Worm (Caenorhabditis elegans) whole organism, L1 larva: ENCODE data around the gene R11E3.19.

Experiments
- ceh-8 ChIP-seq: fragments of 200-800 bp; sonication (Bioruptor generic); optimal IDR thresholded peaks from 2 replicates; lab custom pipeline; 2018; ENCODE audit warnings: mild to moderate bottlenecking, missing genetic modification characterization, moderate library complexity, missing compliant biosample characterization
- egl-27 ChIP-seq, 2 experiments: fragments of 150-350 bp in 1 of 2; sonication (generic microtip); optimal IDR thresholded peaks; 3 replicates each; lab custom pipeline; 2017 to 2018; ENCODE audit warnings: missing biosample characterization in 2 of 2, missing genetic modification characterization in 2 of 2, missing genetic modification reagents in 2 of 2
- fkh-10 ChIP-seq: sonication (generic microtip); optimal IDR thresholded peaks from 2 replicates; lab custom pipeline; 2017; ENCODE audit warnings: missing biosample characterization, missing genetic modification reagents, missing genetic modification characterization
- lin-15B ChIP-seq: fragments of 150-350 bp; sonication (generic microtip); optimal IDR thresholded peaks from 3 replicates; lab custom pipeline; 2014; ENCODE audit warnings: missing biosample characterization, missing genetic modification characterization
- nhr-77 ChIP-seq: fragments of 150-350 bp; optimal IDR thresholded peaks from 2 replicates; lab custom pipeline; 2014; ENCODE audit warnings: missing biosample characterization, missing genetic modification characterization
- skn-1 ChIP-seq: fragments of 150-350 bp; optimal IDR thresholded peaks from 2 replicates; lab custom pipeline; 2014; ENCODE audit warnings: missing biosample characterization, missing genetic modification characterization
- snpc-4 ChIP-seq: fragments of 150-350 bp; optimal IDR thresholded peaks from 2 replicates; lab custom pipeline; 2014; ENCODE audit warnings: missing biosample characterization, missing genetic modification characterization

DNA sequence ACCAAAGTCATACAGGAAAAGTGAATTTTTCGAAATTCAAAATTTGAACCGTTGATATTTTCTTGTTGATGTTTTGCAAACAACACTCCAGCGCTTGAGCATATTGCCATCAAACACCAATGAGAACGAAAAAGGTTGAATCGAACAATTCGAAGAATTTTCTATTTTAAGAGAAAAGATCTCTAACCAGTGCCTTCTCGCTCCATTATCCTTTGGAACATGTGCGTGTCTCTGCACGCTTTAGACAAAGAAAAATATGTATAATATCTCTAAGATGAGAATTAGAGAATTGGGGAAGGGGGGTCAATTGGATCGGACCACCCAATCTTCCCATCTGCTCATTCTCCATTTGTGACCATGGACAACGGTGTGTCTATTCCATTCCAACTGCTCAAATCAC, 12.1 kb downstream of the R11E3.19 start, which contains the start of gene Y17G9B.2:
- TF ChIP-seq ceh-8 (GFP tag; lab: Kevin White, UChicago) (no peak), snpc-4 (tag; lab: Kevin White, UChicago) (no peak), egl-27 (tag; optimal IDR thresholded peaks at IDR 0.05; lab: Kevin White, UChicago) (no peak), skn-1 (tag; lab: Kevin White, UChicago) (no peak), nhr-77 (tag; lab: Kevin White, UChicago) (no peak), fkh-10 (GFP tag; lab: Kevin White, UChicago) (no peak), lin-15B (tag; lab: Kevin White, UChicago) (no peak)
